Worm (Caenorhabditis elegans): Measurements from ENCODE around the gene ZK892.4.

DNA sequence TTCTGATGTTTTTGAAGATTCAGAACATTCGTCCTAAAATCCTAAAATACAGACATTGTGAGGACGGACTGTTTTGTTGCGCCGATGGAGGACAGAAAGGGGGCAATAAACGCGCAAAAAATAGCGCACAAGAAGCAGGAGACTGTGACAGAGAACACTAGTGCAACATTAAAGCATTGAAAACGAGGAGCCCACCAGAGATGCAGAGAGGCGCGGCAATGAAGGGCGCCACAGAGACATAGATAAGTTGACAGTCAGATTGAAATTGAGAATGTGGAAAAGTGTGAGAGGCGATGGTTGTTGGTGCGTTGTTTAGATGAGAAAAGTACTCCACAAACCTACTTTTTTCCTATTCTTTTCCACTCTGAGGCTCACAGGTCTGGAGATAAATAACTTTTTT is 31.4 kb upstream of the ZK892.4 start, which contains the start of gene aakg-5:
- TF ChIP-seq hmbx-1 (tag; optimal IDR thresholded peaks at IDR 0.05) (no peak), ceh-36 (tag; optimal IDR thresholded peaks at IDR 0.05) (no peak), flt-1 (GFP tag; IDR thresholded peaks at IDR 0.05) (no peak), ama-1 (optimal IDR thresholded peaks at IDR 0.05) (no peak), B0310.2 (tag; optimal IDR thresholded peaks at IDR 0.05) (no peak), tra-4 (tag; optimal IDR thresholded peaks at IDR 0.05) (no peak), scrt-1 (GFP tag; IDR thresholded peaks at IDR 0.05) (no peak), aly-1 (tag; optimal IDR thresholded peaks at IDR 0.05) (no peak), hmg-4 (GFP tag; optimal IDR thresholded peaks at IDR 0.05) (no peak), tbx-11 (GFP tag; IDR thresholded peaks at IDR 0.05) (no peak)

All from whole organism, early embryonic.